Fruit fly (Drosophila melanogaster) whole organism, prepupa: ENCODE measurements around the gene p24-1.

Experiments used
- CG10631 ChIP-seq: fragments of 200-800 bp; sonication (Bioruptor generic); optimal IDR thresholded peaks from 2 replicates; lab custom pipeline; 2016; ENCODE audit warnings: missing biosample characterization, missing genetic modification characterization
- CG15336 ChIP-seq: fragments of 200-800 bp; sonication (Bioruptor generic); IDR thresholded peaks from 2 replicates; pipeline ENCODE4 v1.3.6; 2022; ENCODE audit warnings: missing biosample characterization, missing genetic modification characterization
- CG3032 ChIP-seq: fragments of 200-800 bp; optimal IDR thresholded peaks from 2 replicates; lab custom pipeline; 2019; ENCODE audit warnings: missing biosample characterization, mild to moderate bottlenecking, missing genetic modification characterization, moderate library complexity
- CG32006 ChIP-seq: fragments of 200-800 bp; sonication (Bioruptor generic); optimal IDR thresholded peaks from 3 replicates; lab custom pipeline; 2017; ENCODE audit warnings: missing biosample characterization, mild to moderate bottlenecking, missing genetic modification characterization
- OdsH ChIP-seq: fragments of 200-800 bp; sonication (Bioruptor generic); optimal IDR thresholded peaks from 3 replicates; lab custom pipeline; 2016; ENCODE audit warnings: missing biosample characterization, missing genetic modification characterization
- Smox ChIP-seq: fragments of 200-800 bp; sonication (Bioruptor generic); optimal IDR thresholded peaks from 3 replicates; lab custom pipeline; 2016; ENCODE audit warnings: missing biosample characterization, missing genetic modification characterization
- dsx ChIP-seq: fragments of 200-800 bp; optimal IDR thresholded peaks from 3 replicates; lab custom pipeline; 2019; ENCODE audit warnings: missing biosample characterization, mild to moderate bottlenecking, missing genetic modification characterization, moderate library complexity; ENCODE audit not compliant: poor library complexity, severe bottlenecking
- eg ChIP-seq: fragments of 200-800 bp; sonication (Bioruptor generic); IDR thresholded peaks from 3 replicates; pipeline ENCODE4 v1.3.6; 2022; ENCODE audit warnings: missing biosample characterization, missing genetic modification characterization
- fd59A ChIP-seq: fragments of 200-800 bp; sonication (Bioruptor generic); optimal IDR thresholded peaks from 2 replicates; lab custom pipeline; 2017; ENCODE audit warnings: missing biosample characterization, mild to moderate bottlenecking, missing genetic modification characterization, missing genetic modification reagents
- pdm3 ChIP-seq: fragments of 200-800 bp; sonication (Bioruptor generic); optimal IDR thresholded peaks from 3 replicates; lab custom pipeline; 2016; ENCODE audit warnings: missing biosample characterization, missing genetic modification characterization

- TF ChIP-seq CG15336 (GFP tag; lab: Robert Waterston, UW) = no peak
- TF ChIP-seq Smox (GFP tag; lab: Kevin White, UChicago) = no peak
- no peak for TF ChIP-seq CG32006
- TF ChIP-seq CG10631 (GFP tag; lab: Kevin White, UChicago) = no peak
- no peak for TF ChIP-seq OdsH (GFP tag; lab: Kevin White, UChicago)
- TF ChIP-seq fd59A (GFP tag; lab: Kevin White, UChicago) = no peak
- no peak for TF ChIP-seq pdm3
- TF ChIP-seq dsx (GFP tag; lab: Kevin White, UChicago) = no peak
- TF ChIP-seq CG3032 (tag; lab: Kevin White, UChicago) = no peak
- TF ChIP-seq eg (GFP tag; lab: Robert Waterston, UW) = no peak
These were observed 31.8 kb upstream of the p24-1 start for dm6 chrX:11884134-11884533.
